Fruit fly (Drosophila melanogaster): ENCODE data around the gene CG4951.

The CG4951 gene

DNA sequence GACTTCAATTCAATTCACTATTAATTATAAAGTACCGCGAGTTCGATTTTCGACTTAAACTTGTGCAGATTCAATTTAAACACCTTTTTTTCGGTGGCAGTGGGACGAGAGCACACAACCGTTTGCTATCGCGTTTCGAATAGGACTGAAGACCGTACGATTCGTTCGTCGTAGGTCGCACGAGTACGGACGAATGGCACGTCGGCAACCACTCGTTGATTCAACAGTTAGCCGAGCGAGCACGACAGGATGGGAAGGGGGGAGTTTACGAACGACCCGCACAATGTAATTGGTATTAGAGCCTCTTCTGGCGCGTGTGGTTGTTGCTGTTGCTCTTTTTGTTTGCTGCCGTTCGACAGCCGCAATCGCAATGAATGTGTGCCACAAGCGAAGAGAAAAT is 48.2 kb downstream of the CG4951 start, which contains the start of gene CG34353:
Gene CG34353 (minus strand): TSS at position 149 of the 400 bp plus-strand sequence.
- TF ChIP-seq dl (GFP tag; optimal IDR thresholded peaks at IDR 0.05; ENCODE audit: insufficient read depth in 1 of 2, partially characterized antibody in 2 of 2) (peak in 1 of 2 experiments; percentile 16), Hnf4 (GFP tag; optimal IDR thresholded peaks at IDR 0.05) (no peak), woc (GFP tag; optimal IDR thresholded peaks at IDR 0.05) (no peak), psq (GFP tag; optimal IDR thresholded peaks at IDR 0.05) (peak; percentile 3), Dif (GFP tag; optimal IDR thresholded peaks at IDR 0.05; ENCODE audit: partially characterized antibody) (peak; percentile 47), Rel (GFP tag; optimal IDR thresholded peaks at IDR 0.05) (no peak), Rel (tag; optimal IDR thresholded peaks at IDR 0.05) (no peak), Vsx2 (GFP tag; optimal IDR thresholded peaks at IDR 0.05; ENCODE audit: partially characterized antibody) (peak; percentile 0)

All from whole organism, wandering third instar larva.